Fruit fly (Drosophila melanogaster): Measurements from ENCODE around the gene Aduk.

Aduk gene

DNA sequence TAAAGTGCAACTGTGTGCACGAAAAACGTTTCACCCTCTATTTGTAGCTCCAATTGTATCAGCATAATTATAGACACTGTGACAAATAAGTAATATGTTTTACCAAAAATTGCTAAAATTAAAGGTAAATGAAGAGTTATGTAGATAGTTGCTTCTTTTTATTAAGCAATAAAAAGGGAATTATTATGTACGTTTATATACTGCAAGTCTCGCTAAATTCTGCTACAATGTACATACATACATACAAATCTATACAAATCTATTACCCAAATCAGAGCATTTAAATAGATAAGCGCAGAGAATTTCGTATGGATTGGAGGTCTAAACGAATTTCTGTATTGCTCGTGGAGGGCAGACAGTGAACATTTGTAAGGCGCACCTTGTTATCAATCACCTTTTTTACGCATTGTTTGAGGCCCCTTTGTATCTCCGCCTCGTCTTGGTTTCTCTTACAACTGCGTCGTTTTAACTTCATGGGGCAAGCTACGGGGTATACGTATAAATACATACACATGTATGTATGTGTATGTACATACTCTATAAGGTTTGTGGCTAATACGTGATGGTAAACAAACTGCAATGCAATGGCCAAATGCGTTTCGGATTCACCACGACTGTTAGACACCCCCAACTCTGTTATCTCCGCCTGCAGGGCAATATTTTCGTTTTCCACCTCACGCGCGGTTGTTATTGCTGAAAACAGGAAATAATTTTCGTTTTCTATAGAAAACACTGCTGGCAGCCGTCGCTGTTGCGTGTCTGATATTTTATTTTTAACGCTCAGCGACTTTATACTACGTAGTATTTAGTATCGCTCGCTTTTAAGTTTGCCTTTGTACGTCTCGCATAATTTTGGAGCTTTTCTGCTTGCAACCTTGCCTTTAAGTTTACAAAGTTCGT lies 4.9 kb upstream of the Aduk start (continued):
- TF ChIP-seq mam (GFP tag; optimal IDR thresholded peaks at IDR 0.05) (peak; percentile 6), Atf6 (GFP tag; IDR thresholded peaks at IDR 0.05) (peak; percentile 15; the same call in 1 of the 2 replicates), pita (GFP tag; optimal IDR thresholded peaks at IDR 0.05) (no peak), wek (GFP tag; optimal IDR thresholded peaks at IDR 0.05) (peak; percentile 53), CG18011 (GFP tag; optimal IDR thresholded peaks at IDR 0.05) (no peak), Ptx1 (GFP tag; IDR thresholded peaks at IDR 0.05) (no peak), CG15601 (tag; optimal IDR thresholded peaks at IDR 0.05) (peak; percentile 74), E2f2 (GFP tag; IDR thresholded peaks at IDR 0.05) (no peak), cad (GFP tag; optimal IDR thresholded peaks at IDR 0.05) (no peak), corto (GFP tag; optimal IDR thresholded peaks at IDR 0.05) (peak; percentile 7), tx (GFP tag; optimal IDR thresholded peaks at IDR 0.05) (peak; percentile 7), Fer1 (GFP tag; optimal IDR thresholded peaks at IDR 0.05) (peak; percentile 23), CG42726 (GFP tag; IDR thresholded peaks at IDR 0.05; ENCODE audit: partially characterized antibody) (no peak), CG6683 (GFP tag; optimal IDR thresholded peaks at IDR 0.05) (peak; percentile 23), CG10654 (GFP tag; optimal IDR thresholded peaks at IDR 0.05) (peak; percentile 11), CG9817 (tag; optimal IDR thresholded peaks at IDR 0.05) (peak; percentile 17), CG10565 (GFP tag; optimal IDR thresholded peaks at IDR 0.05) (no peak), Asciz (GFP tag; optimal IDR thresholded peaks at IDR 0.05) (peak; percentile 77), zfh1 (GFP tag; IDR thresholded peaks at IDR 0.05) (peak; percentile 51; the same call in 1 of the 3 replicates), Hr3 (GFP tag; optimal IDR thresholded peaks at IDR 0.05) (peak; percentile 59), CG31365 (tag; optimal IDR thresholded peaks at IDR 0.05) (no peak), dmrt99B (tag; optimal IDR thresholded peaks at IDR 0.05) (peak; percentile 81), unc-4 (GFP tag; IDR thresholded peaks at IDR 0.05; ENCODE audit: partially characterized antibody) (no peak), NC2α (GFP tag; optimal IDR thresholded peaks at IDR 0.05) (no peak), chm (GFP tag; IDR thresholded peaks at IDR 0.05) (peak; percentile 61), CG15011 (GFP tag; optimal IDR thresholded peaks at IDR 0.05) (no peak), pb (GFP tag; optimal IDR thresholded peaks at IDR 0.05) (no peak), CG8388 (GFP tag; optimal IDR thresholded peaks at IDR 0.05) (peak; percentile 78), Deaf1 (tag; optimal IDR thresholded peaks at IDR 0.05) (peak; percentile 18), CG11696 (GFP tag; IDR thresholded peaks at IDR 0.05) (0 out of 2 replicates have a peak, but pooled peaks have one; percentile 7), tin (GFP tag; optimal IDR thresholded peaks at IDR 0.05) (peak; percentile 55), CG9437 (GFP tag; optimal IDR thresholded peaks at IDR 0.05) (peak; percentile 13), br (optimal IDR thresholded peaks at IDR 0.05) (no peak), CG32772 (GFP tag; IDR thresholded peaks at IDR 0.05) (no peak), CG6175 (GFP tag; IDR thresholded peaks at IDR 0.05) (no peak), gsb (GFP tag; IDR thresholded peaks at IDR 0.05) (no peak), dan (GFP tag; IDR thresholded peaks at IDR 0.05) (no peak), tna (GFP tag; IDR thresholded peaks at IDR 0.05; ENCODE audit: partially characterized antibody) (no peak), crol (GFP tag; IDR thresholded peaks at IDR 0.05) (peak; percentile 69), sd (tag; optimal IDR thresholded peaks at IDR 0.05) (peak; percentile 60), CG8944 (GFP tag; optimal IDR thresholded peaks at IDR 0.05) (no peak), B-H1 (GFP tag; IDR thresholded peaks at IDR 0.05) (peak; percentile 25; the same call in 1 of the 3 replicates), toy (GFP tag; IDR thresholded peaks at IDR 0.05) (no peak), tap (tag; optimal IDR thresholded peaks at IDR 0.05) (peak; percentile 45), Aef1 (GFP tag; IDR thresholded peaks at IDR 0.05) (0 out of 3 replicates have a peak, but pooled peaks have one; percentile 16), hth (optimal IDR thresholded peaks at IDR 0.05) (no peak), CG13775 (GFP tag; optimal IDR thresholded peaks at IDR 0.05) (peak; percentile 57), Hr39 (optimal IDR thresholded peaks at IDR 0.05) (no peak), bbx (GFP tag; IDR thresholded peaks at IDR 0.05; ENCODE audit: partially characterized antibody) (peak; percentile 40; the same call in 1 of the 2 replicates), NK7.1 (GFP tag; optimal IDR thresholded peaks at IDR 0.05) (no peak)

Data from whole organism, embryonic.